Worm (Caenorhabditis elegans): ENCODE data around the gene egl-47.

DNA sequence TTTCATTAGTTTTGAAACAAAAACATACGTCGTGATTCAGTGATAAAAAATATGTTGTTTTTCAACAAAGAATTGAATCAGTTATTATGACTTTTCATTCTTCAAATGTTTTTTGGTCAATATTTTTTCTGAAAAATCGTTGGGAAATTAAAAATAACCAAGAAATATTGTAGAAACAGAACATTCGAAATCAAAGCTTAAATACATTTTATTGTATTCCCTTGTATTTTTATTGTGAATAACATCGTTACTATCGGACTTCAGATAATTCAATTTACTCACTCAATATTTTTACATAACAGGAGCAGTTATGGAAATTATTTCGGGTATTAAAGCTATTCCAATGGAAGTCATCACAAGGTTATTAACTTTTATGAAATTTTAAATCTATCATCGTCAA lies 17.3 kb downstream of the egl-47 start, which contains the start of gene C50H2.4:
- no peak for TF ChIP-seq sdz-12 (GFP tag; optimal IDR thresholded peaks at IDR 0.05)
- TF ChIP-seq fos-1 (tag; optimal IDR thresholded peaks at IDR 0.05): no peak
- TF ChIP-seq nhr-76 (tag; optimal IDR thresholded peaks at IDR 0.05): no peak
- TF ChIP-seq unc-39 (tag; optimal IDR thresholded peaks at IDR 0.05): no peak
- TF ChIP-seq php-3 (GFP tag; IDR thresholded peaks at IDR 0.05): no peak
- TF ChIP-seq ama-1 (optimal IDR thresholded peaks at IDR 0.05): no peak
- TF ChIP-seq daf-12 (tag; optimal IDR thresholded peaks at IDR 0.05): no peak
- TF ChIP-seq lin-13 (GFP tag; optimal IDR thresholded peaks at IDR 0.05): no peak
- no peak for TF ChIP-seq fkh-10 (GFP tag; optimal IDR thresholded peaks at IDR 0.05)
- TF ChIP-seq cey-2 (tag; optimal IDR thresholded peaks at IDR 0.05; ENCODE audit: borderline replicate concordance, insufficient read depth): no peak
- TF ChIP-seq ztf-11 (tag; optimal IDR thresholded peaks at IDR 0.05): no peak

Measured in whole organism, L4 larva.